Worm (Caenorhabditis elegans) whole organism, young adult: ENCODE results near the gene T26A5.8.

Experiments used
- madf-6 ChIP-seq: fragments of 200-800 bp; sonication (Bioruptor generic); IDR thresholded peaks from 2 replicates; pipeline ENCODE4 v1.3.6; 2022; ENCODE audit warnings: missing genetic modification reagents, missing genetic modification characterization, missing compliant biosample characterization
- mes-4 ChIP-seq: sonication (generic microtip); optimal IDR thresholded peaks from 2 replicates; lab custom pipeline; 2016; ENCODE audit warnings: missing genotype, missing genetic modification characterization, missing compliant biosample characterization
- nfya-1 ChIP-seq: sonication (generic microtip); optimal IDR thresholded peaks from 2 replicates; lab custom pipeline; 2017; ENCODE audit warnings: antibody characterized with exemption, missing compliant biosample characterization, missing genetic modification characterization, borderline replicate concordance; ENCODE audit not compliant: insufficient read depth
- rcor-1 ChIP-seq: fragments of 200-800 bp; sonication (Bioruptor generic); IDR thresholded peaks from 2 replicates; pipeline ENCODE4 v1.3.6; 2022; ENCODE audit warnings: missing genetic modification reagents, missing genetic modification characterization, missing compliant biosample characterization
- sea-2 ChIP-seq: fragments of 200-800 bp; sonication (Bioruptor generic); IDR thresholded peaks from 2 replicates; pipeline ENCODE4 v1.3.6; 2022; ENCODE audit warnings: missing genetic modification characterization, missing compliant biosample characterization

DNA sequence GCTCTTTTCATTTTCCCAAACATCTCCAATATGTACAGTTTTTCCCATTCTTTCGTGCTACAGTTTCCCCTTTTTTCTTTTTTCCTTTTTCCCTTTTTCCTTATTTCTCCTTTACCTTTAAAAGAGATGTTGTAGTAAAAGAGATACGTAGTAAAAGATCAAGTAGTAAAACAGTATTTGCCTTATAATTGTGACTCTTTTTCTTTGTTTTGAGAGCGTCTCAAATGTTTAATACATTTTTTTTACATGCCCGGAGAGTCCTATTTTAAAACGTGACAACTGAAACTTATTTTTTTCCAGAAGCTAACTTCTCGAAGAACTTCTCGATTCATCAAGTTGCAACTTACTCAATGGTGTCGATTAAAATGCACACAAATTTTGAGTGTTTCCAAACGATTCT is 45.2 kb upstream of the T26A5.8 start, which contains the start of gene F23F12.12:
- no peak for TF ChIP-seq nfya-1 (tag; lab: Kevin White, UChicago)
- TF ChIP-seq madf-6 (GFP tag; lab: Robert Waterston, UW): no peak
- TF ChIP-seq mes-4 (tag; lab: Kevin White, UChicago): no peak
- TF ChIP-seq sea-2 (GFP tag; lab: Robert Waterston, UW): no peak
- TF ChIP-seq rcor-1 (GFP tag; lab: Robert Waterston, UW): no peak
